Fruit fly (Drosophila melanogaster) whole organism, embryonic: ENCODE measurements around the gene CG13622.

Experiments used
- ATbp ChIP-seq: fragments of 200-800 bp; sonication (Bioruptor generic); optimal IDR thresholded peaks from 2 replicates; lab custom pipeline; 2017; ENCODE audit warnings: missing biosample characterization, mild to moderate bottlenecking, missing genetic modification characterization, missing genetic modification reagents
- Atf-2 ChIP-seq: fragments of 200-800 bp; sonication (Bioruptor generic); optimal IDR thresholded peaks from 2 replicates; lab custom pipeline; 2016; ENCODE audit warnings: missing biosample characterization, missing genetic modification characterization
- Bgb ChIP-seq: fragments of 200-800 bp; sonication (Bioruptor generic); IDR thresholded peaks from 2 replicates; pipeline ENCODE4 v1.3.6; 2022; ENCODE audit warnings: missing biosample characterization, missing genetic modification characterization; ENCODE audit not compliant: partially characterized antibody
- C15 ChIP-seq: fragments of 200-800 bp; sonication (Bioruptor generic); IDR thresholded peaks from 3 replicates; pipeline ENCODE4 v1.3.6; 2022; ENCODE audit warnings: missing biosample characterization, missing genetic modification characterization
- CG11456 ChIP-seq: fragments of 200-800 bp; sonication (Bioruptor generic); IDR thresholded peaks from 3 replicates; pipeline ENCODE4 v1.3.6; 2022; ENCODE audit warnings: missing biosample characterization, missing genetic modification characterization
- CG12104 ChIP-seq: fragments of 200-800 bp; sonication (Bioruptor generic); optimal IDR thresholded peaks from 3 replicates; lab custom pipeline; 2016; ENCODE audit warnings: missing biosample characterization, missing genetic modification characterization
- CG12155 ChIP-seq: fragments of 200-800 bp; sonication (Bioruptor generic); optimal IDR thresholded peaks from 3 replicates; lab custom pipeline; 2016; ENCODE audit warnings: missing biosample characterization, missing genetic modification characterization
- CG14965 ChIP-seq: fragments of 200-800 bp; sonication (Bioruptor generic); optimal IDR thresholded peaks from 2 replicates; lab custom pipeline; 2016; ENCODE audit warnings: missing biosample characterization, missing genetic modification characterization, borderline replicate concordance
- CG15269 ChIP-seq: fragments of 200-800 bp; sonication (Bioruptor generic); optimal IDR thresholded peaks from 2 replicates; lab custom pipeline; 2018; ENCODE audit warnings: missing biosample characterization, mild to moderate bottlenecking, missing genetic modification characterization, moderate library complexity
- CG15514 ChIP-seq: fragments of 200-800 bp; sonication (Bioruptor generic); optimal IDR thresholded peaks from 3 replicates; lab custom pipeline; 2017; ENCODE audit warnings: missing biosample characterization, missing genetic modification characterization, mild to moderate bottlenecking, moderate library complexity, missing genetic modification reagents
- CG18599 ChIP-seq: fragments of 200-800 bp; sonication (Bioruptor generic); optimal IDR thresholded peaks from 3 replicates; lab custom pipeline; 2017; ENCODE audit warnings: missing biosample characterization, missing genetic modification characterization, mild to moderate bottlenecking, moderate library complexity, missing genetic modification reagents
- CG2202 ChIP-seq: fragments of 200-800 bp; sonication (Bioruptor generic); optimal IDR thresholded peaks from 2 replicates; lab custom pipeline; 2018; ENCODE audit warnings: missing biosample characterization, mild to moderate bottlenecking, missing genetic modification characterization
- CG31365 ChIP-seq: fragments of 200-800 bp; sonication (Bioruptor generic); optimal IDR thresholded peaks from 2 replicates; lab custom pipeline; 2018; ENCODE audit warnings: missing biosample characterization, mild to moderate bottlenecking, missing genetic modification characterization
- CG31441 ChIP-seq: fragments of 200-800 bp; sonication (Bioruptor generic); IDR thresholded peaks from 2 replicates; pipeline ENCODE4 v1.3.6; 2022; ENCODE audit warnings: missing biosample characterization, missing genetic modification characterization
- CG42726 ChIP-seq: fragments of 200-800 bp; sonication (Bioruptor generic); IDR thresholded peaks from 2 replicates; pipeline ENCODE4 v1.3.6; 2022; ENCODE audit warnings: missing biosample characterization, missing genetic modification characterization; ENCODE audit not compliant: partially characterized antibody
- CG5180 ChIP-seq: fragments of 200-800 bp; sonication (Bioruptor generic); optimal IDR thresholded peaks from 3 replicates; lab custom pipeline; 2017; ENCODE audit warnings: missing biosample characterization, missing genetic modification characterization, mild to moderate bottlenecking, moderate library complexity, missing genetic modification reagents
- CG6854 ChIP-seq: fragments of 200-800 bp; sonication (Bioruptor generic); optimal IDR thresholded peaks from 3 replicates; lab custom pipeline; 2017; ENCODE audit warnings: missing biosample characterization, mild to moderate bottlenecking, missing genetic modification characterization
- CG7928 ChIP-seq: fragments of 200-800 bp; sonication (Bioruptor generic); optimal IDR thresholded peaks from 2 replicates; lab custom pipeline; 2017; ENCODE audit warnings: missing biosample characterization, mild to moderate bottlenecking, missing genetic modification characterization
- CG9437 ChIP-seq: fragments of 200-800 bp; sonication (Bioruptor generic); optimal IDR thresholded peaks from 2 replicates; lab custom pipeline; 2018; ENCODE audit warnings: missing biosample characterization, mild to moderate bottlenecking, missing genetic modification characterization
- CG9797 ChIP-seq: fragments of 200-800 bp; sonication (Bioruptor generic); optimal IDR thresholded peaks from 3 replicates; lab custom pipeline; 2018; ENCODE audit warnings: missing biosample characterization, mild to moderate bottlenecking, missing genetic modification characterization
- CG9817 ChIP-seq: fragments of 200-800 bp; sonication (Bioruptor generic); optimal IDR thresholded peaks from 2 replicates; lab custom pipeline; 2018; ENCODE audit warnings: missing biosample characterization, mild to moderate bottlenecking, missing genetic modification characterization, moderate library complexity
- Dp ChIP-seq: fragments of 200-800 bp; sonication (Bioruptor generic); optimal IDR thresholded peaks from 2 replicates; lab custom pipeline; 2018; ENCODE audit warnings: missing biosample characterization, mild to moderate bottlenecking, missing genetic modification characterization, moderate library complexity
- HLH4C ChIP-seq: fragments of 200-800 bp; sonication (Bioruptor generic); IDR thresholded peaks from 3 replicates; pipeline ENCODE4 v1.3.6; 2022; ENCODE audit warnings: missing biosample characterization, missing genetic modification characterization; ENCODE audit not compliant: partially characterized antibody
- Hsf ChIP-seq: fragments of 200-800 bp; sonication (Bioruptor generic); optimal IDR thresholded peaks from 3 replicates; lab custom pipeline; 2016; ENCODE audit warnings: missing biosample characterization, missing genetic modification characterization
- Mad ChIP-seq: fragments of 200-800 bp; sonication (Bioruptor generic); optimal IDR thresholded peaks from 2 replicates; lab custom pipeline; 2016; ENCODE audit warnings: missing biosample characterization, missing genetic modification characterization
- Myb ChIP-seq: fragments of 200-800 bp; sonication (Bioruptor generic); optimal IDR thresholded peaks from 2 replicates; lab custom pipeline; 2016; ENCODE audit warnings: missing biosample characterization, missing genetic modification characterization
- NC2β ChIP-seq: fragments of 200-800 bp; sonication (Bioruptor generic); optimal IDR thresholded peaks from 2 replicates; lab custom pipeline; 2016; ENCODE audit warnings: missing biosample characterization, missing genetic modification characterization
- NFAT ChIP-seq: fragments of 200-800 bp; sonication (Bioruptor generic); IDR thresholded peaks from 2 replicates; pipeline ENCODE4 v1.3.6; 2022; ENCODE audit warnings: missing biosample characterization, missing genetic modification characterization
- NK7.1 ChIP-seq: fragments of 200-800 bp; sonication (Bioruptor generic); optimal IDR thresholded peaks from 3 replicates; lab custom pipeline; 2016; ENCODE audit warnings: missing biosample characterization, missing genetic modification characterization
- Ptx1 ChIP-seq: fragments of 200-800 bp; sonication (Bioruptor generic); IDR thresholded peaks from 2 replicates; pipeline ENCODE4 v1.3.6; 2022; ENCODE audit warnings: missing biosample characterization, missing genetic modification characterization
- Sry-δ ChIP-seq: fragments of 200-800 bp; sonication (Bioruptor generic); optimal IDR thresholded peaks from 2 replicates; lab custom pipeline; 2016; ENCODE audit warnings: missing biosample characterization, missing genetic modification characterization
- amos ChIP-seq: fragments of 200-800 bp; sonication (Bioruptor generic); IDR thresholded peaks from 2 replicates; pipeline ENCODE4 v1.3.6; 2022; ENCODE audit warnings: missing biosample characterization, missing genetic modification characterization; ENCODE audit not compliant: partially characterized antibody
- en ChIP-seq: fragments of 200-800 bp; sonication (Bioruptor generic); optimal IDR thresholded peaks from 2 replicates; lab custom pipeline; 2016; ENCODE audit warnings: missing biosample characterization, missing genetic modification characterization
- fd102C ChIP-seq: fragments of 200-800 bp; sonication (Bioruptor generic); optimal IDR thresholded peaks from 2 replicates; lab custom pipeline; 2018; ENCODE audit warnings: missing biosample characterization, mild to moderate bottlenecking, missing genetic modification characterization, moderate library complexity
- fu2 ChIP-seq: fragments of 200-800 bp; sonication (Bioruptor generic); optimal IDR thresholded peaks from 2 replicates; lab custom pipeline; 2016; ENCODE audit warnings: missing biosample characterization, missing genetic modification characterization
- gcm2 ChIP-seq: fragments of 200-800 bp; sonication (Bioruptor generic); optimal IDR thresholded peaks from 2 replicates; lab custom pipeline; 2016; ENCODE audit warnings: missing biosample characterization, missing genetic modification characterization
- grau ChIP-seq: fragments of 200-800 bp; optimal IDR thresholded peaks from 3 replicates; lab custom pipeline; 2019; ENCODE audit warnings: missing biosample characterization, mild to moderate bottlenecking, missing genetic modification characterization, moderate library complexity
- gsb-n ChIP-seq: fragments of 200-800 bp; sonication (Bioruptor generic); optimal IDR thresholded peaks from 3 replicates; lab custom pipeline; 2018; ENCODE audit warnings: missing biosample characterization, mild to moderate bottlenecking, missing genetic modification characterization
- jing ChIP-seq: fragments of 200-800 bp; sonication (Bioruptor generic); optimal IDR thresholded peaks from 2 replicates; lab custom pipeline; 2018; ENCODE audit warnings: missing biosample characterization, mild to moderate bottlenecking, missing genetic modification characterization
- mirr ChIP-seq: fragments of 200-800 bp; sonication (Bioruptor generic); optimal IDR thresholded peaks from 3 replicates; lab custom pipeline; 2018; ENCODE audit warnings: missing biosample characterization, mild to moderate bottlenecking, missing genetic modification characterization
- nerfin-1 ChIP-seq: fragments of 200-800 bp; sonication (Bioruptor generic); optimal IDR thresholded peaks from 3 replicates; lab custom pipeline; 2019; ENCODE audit warnings: missing biosample characterization, mild to moderate bottlenecking, missing genetic modification characterization, moderate library complexity
- onecut ChIP-seq: fragments of 200-800 bp; sonication (Bioruptor generic); IDR thresholded peaks from 2 replicates; pipeline ENCODE4 v1.3.6; 2022; ENCODE audit warnings: missing biosample characterization, missing genetic modification characterization
- psq ChIP-seq: fragments of 200-800 bp; sonication (Bioruptor generic); optimal IDR thresholded peaks from 2 replicates; lab custom pipeline; 2017; ENCODE audit warnings: missing biosample characterization, missing genetic modification characterization
- sima ChIP-seq: fragments of 200-800 bp; sonication (Bioruptor generic); optimal IDR thresholded peaks from 2 replicates; lab custom pipeline; 2016; ENCODE audit warnings: missing biosample characterization, missing genetic modification characterization
- slou ChIP-seq: fragments of 200-800 bp; sonication (Bioruptor generic); optimal IDR thresholded peaks from 3 replicates; lab custom pipeline; 2016; ENCODE audit warnings: missing biosample characterization, missing genetic modification characterization
- tgo ChIP-seq: fragments of 200-800 bp; sonication (Bioruptor generic); IDR thresholded peaks from 3 replicates; pipeline ENCODE4 v1.3.6; 2022; ENCODE audit warnings: missing biosample characterization, missing genetic modification characterization
- tna ChIP-seq: fragments of 200-800 bp; sonication (Bioruptor generic); IDR thresholded peaks from 2 replicates; pipeline ENCODE4 v1.3.6; 2022; ENCODE audit warnings: missing biosample characterization, missing genetic modification characterization; ENCODE audit not compliant: partially characterized antibody
- ttk ChIP-seq: fragments of 200-800 bp; sonication (Bioruptor generic); IDR thresholded peaks from 2 replicates; pipeline ENCODE4 v2.1.2; 2022; ENCODE audit warnings: missing biosample characterization, missing genetic modification characterization

Gene CG13622

dm6 chr3R:24543033-24543675, 19.7 kb upstream of the CG13622 start (continued):
- TF ChIP-seq psq (GFP tag; lab: Kevin White, UChicago) (peak; percentile 76), mirr (GFP tag; lab: Kevin White, UChicago) (peak; percentile 94), CG31441 (GFP tag; lab: Robert Waterston, UW) (no peak; the same call in 1 of the 2 replicates), Dp (GFP tag; lab: Kevin White, UChicago) (peak; percentile 1)

dm6 chr3R:24530328-24530727, 6.8 kb upstream of the CG13622 start, which contains the start of the genes CG13623 and ana1:
TSS of gene CG13623 (minus strand) at chr3R:24530558.
TSS of gene ana1 (plus strand) at chr3R:24530576.
- TF ChIP-seq CG7928 (no peak), CG15269 (tag; lab: Kevin White, UChicago) (no peak), NFAT (GFP tag; lab: Robert Waterston, UW) (no peak), CG11456 (no peak), Atf-2 (GFP tag; lab: Kevin White, UChicago) (no peak), Myb (peak; percentile 72), fu2 (GFP tag; lab: Kevin White, UChicago) (no peak), grau (no peak), nerfin-1 (no peak), Ptx1 (GFP tag; lab: Robert Waterston, UW) (no peak), amos (GFP tag; lab: Robert Waterston, UW) (peak; percentile 41; the same call in 1 of the 2 replicates), CG12104 (no peak), jing (GFP tag; lab: Kevin White, UChicago) (no peak), fd102C (no peak), tna (GFP tag; lab: Robert Waterston, UW) (peak; percentile 21; the same call in 1 of the 2 replicates), CG6854 (no peak), Bgb (GFP tag; lab: Robert Waterston, UW) (no peak), ttk (GFP tag; lab: Robert Waterston, UW) (no peak), Mad (no peak), CG31365 (no peak), CG14965 (no peak), CG15514 (peak; percentile 45), CG9797 (GFP tag; lab: Kevin White, UChicago) (peak; percentile 88), CG9817 (tag; lab: Kevin White, UChicago) (no peak), gcm2 (GFP tag; lab: Kevin White, UChicago) (no peak), slou (no peak), HLH4C (GFP tag; lab: Robert Waterston, UW) (peak; percentile 59; the same call in 1 of the 3 replicates), onecut (no peak), Hsf (GFP tag; lab: Kevin White, UChicago) (no peak), CG12155 (no peak), CG2202 (tag; lab: Kevin White, UChicago) (no peak), en (no peak), CG18599 (GFP tag; lab: Kevin White, UChicago) (no peak), NC2β (GFP tag; lab: Kevin White, UChicago) (no peak), sima (GFP tag; lab: Kevin White, UChicago) (no peak), tgo (GFP tag; lab: Robert Waterston, UW) (no peak), CG9437 (GFP tag; lab: Kevin White, UChicago) (no peak), ATbp (GFP tag; lab: Kevin White, UChicago) (no peak), CG42726 (GFP tag; lab: Robert Waterston, UW) (no peak), CG5180 (GFP tag; lab: Kevin White, UChicago) (no peak), gsb-n (tag; lab: Kevin White, UChicago) (no peak), NK7.1 (GFP tag; lab: Kevin White, UChicago) (no peak), Sry-δ (GFP tag; lab: Kevin White, UChicago) (peak; percentile 63), C15 (GFP tag; lab: Robert Waterston, UW) (no peak)
